Fruit fly (Drosophila melanogaster) whole organism, embryonic: ENCODE data around the gene Cad96Cb.

Experiments used
- Antp ChIP-seq: fragments of 200-800 bp; sonication (Bioruptor generic); optimal IDR thresholded peaks from 3 replicates; lab custom pipeline; 2016; ENCODE audit warnings: missing biosample characterization, missing genetic modification characterization
- BtbVII ChIP-seq: fragments of 200-800 bp; sonication (Bioruptor generic); optimal IDR thresholded peaks from 3 replicates; lab custom pipeline; 2017; ENCODE audit warnings: missing biosample characterization, mild to moderate bottlenecking, missing genetic modification characterization
- CG10147 ChIP-seq: fragments of 200-800 bp; sonication (Bioruptor generic); optimal IDR thresholded peaks from 2 replicates; lab custom pipeline; 2019; ENCODE audit warnings: missing biosample characterization, mild to moderate bottlenecking, missing genetic modification characterization, moderate library complexity
- CG10274 ChIP-seq: fragments of 200-800 bp; sonication (Bioruptor generic); optimal IDR thresholded peaks from 3 replicates; lab custom pipeline; 2017; ENCODE audit warnings: missing biosample characterization, mild to moderate bottlenecking, missing genetic modification characterization
- CG12391 ChIP-seq: fragments of 200-800 bp; sonication (Bioruptor generic); optimal IDR thresholded peaks from 3 replicates; lab custom pipeline; 2018; ENCODE audit warnings: missing biosample characterization, mild to moderate bottlenecking, missing genetic modification characterization, moderate library complexity
- CG12942 ChIP-seq: fragments of 200-800 bp; sonication (Bioruptor generic); optimal IDR thresholded peaks from 3 replicates; lab custom pipeline; 2016; ENCODE audit warnings: missing biosample characterization, missing genetic modification characterization
- CG13894 ChIP-seq: fragments of 200-800 bp; sonication (Bioruptor generic); optimal IDR thresholded peaks from 3 replicates; lab custom pipeline; 2018; ENCODE audit warnings: missing biosample characterization, mild to moderate bottlenecking, missing genetic modification characterization, moderate library complexity
- CG1603 ChIP-seq: fragments of 200-800 bp; sonication (Bioruptor generic); optimal IDR thresholded peaks from 2 replicates; lab custom pipeline; 2019; ENCODE audit warnings: missing biosample characterization, mild to moderate bottlenecking, missing genetic modification characterization, moderate library complexity
- CG17829 ChIP-seq: fragments of 200-800 bp; optimal IDR thresholded peaks from 2 replicates; lab custom pipeline; 2019; ENCODE audit warnings: missing biosample characterization, mild to moderate bottlenecking, missing genetic modification characterization, moderate library complexity
- CG2120 ChIP-seq: fragments of 200-800 bp; sonication (Bioruptor generic); optimal IDR thresholded peaks from 3 replicates; lab custom pipeline; 2016; ENCODE audit warnings: missing biosample characterization, missing genetic modification characterization
- CG2875 ChIP-seq: fragments of 200-800 bp; sonication (Bioruptor generic); optimal IDR thresholded peaks from 2 replicates; lab custom pipeline; 2017; ENCODE audit warnings: missing biosample characterization, mild to moderate bottlenecking, missing genetic modification characterization, missing genetic modification reagents
- CG31388 ChIP-seq: fragments of 200-800 bp; sonication (Bioruptor generic); optimal IDR thresholded peaks from 2 replicates; lab custom pipeline; 2016; ENCODE audit warnings: missing biosample characterization, missing genetic modification characterization
- CG32772 ChIP-seq: fragments of 200-800 bp; sonication (Bioruptor generic); IDR thresholded peaks from 2 replicates; pipeline ENCODE4 v1.3.6; 2022; ENCODE audit warnings: missing biosample characterization, missing genetic modification characterization
- CG33213 ChIP-seq: fragments of 200-800 bp; sonication (Bioruptor generic); optimal IDR thresholded peaks from 3 replicates; lab custom pipeline; 2016; ENCODE audit warnings: missing biosample characterization, missing genetic modification characterization
- CG4328 ChIP-seq: fragments of 200-800 bp; sonication (Bioruptor generic); optimal IDR thresholded peaks from 3 replicates; lab custom pipeline; 2017; ENCODE audit warnings: missing biosample characterization, missing genetic modification reagents, missing genetic modification characterization
- CG4404 ChIP-seq: fragments of 200-800 bp; sonication (Bioruptor generic); IDR thresholded peaks from 2 replicates; pipeline ENCODE4 v1.3.6; 2022; ENCODE audit warnings: missing biosample characterization, missing genetic modification characterization
- CG6175 ChIP-seq: fragments of 200-800 bp; sonication (Bioruptor generic); IDR thresholded peaks from 3 replicates; pipeline ENCODE4 v1.3.6; 2022; ENCODE audit warnings: missing biosample characterization, missing genetic modification characterization
- CG6272 ChIP-seq: fragments of 200-800 bp; sonication (Bioruptor generic); IDR thresholded peaks from 2 replicates; pipeline ENCODE4 v1.3.6; 2022; ENCODE audit warnings: missing biosample characterization, missing genetic modification characterization
- CG8388 ChIP-seq: fragments of 200-800 bp; sonication (Bioruptor generic); optimal IDR thresholded peaks from 2 replicates; lab custom pipeline; 2019; ENCODE audit warnings: missing biosample characterization, mild to moderate bottlenecking, missing genetic modification characterization, moderate library complexity
- CG9609 ChIP-seq: fragments of 200-800 bp; sonication (Bioruptor generic); optimal IDR thresholded peaks from 3 replicates; lab custom pipeline; 2016; ENCODE audit warnings: missing biosample characterization, missing genetic modification characterization
- CG9932 ChIP-seq: fragments of 200-800 bp; sonication (Bioruptor generic); IDR thresholded peaks from 2 replicates; pipeline ENCODE4 v1.3.6; 2022; ENCODE audit warnings: missing biosample characterization, missing genetic modification characterization
- CTCF ChIP-seq: fragments of 200-800 bp; sonication (Bioruptor generic); optimal IDR thresholded peaks from 2 replicates; lab custom pipeline; 2017; ENCODE audit warnings: missing biosample characterization, mild to moderate bottlenecking, missing genetic modification characterization, moderate library complexity
- CoRest ChIP-seq: fragments of 200-800 bp; sonication (Bioruptor generic); optimal IDR thresholded peaks from 3 replicates; lab custom pipeline; 2018; ENCODE audit warnings: missing biosample characterization, mild to moderate bottlenecking, missing genetic modification characterization, moderate library complexity
- Dref ChIP-seq: fragments of 200-800 bp; sonication (Bioruptor generic); IDR thresholded peaks from 2 replicates; pipeline ENCODE4 v1.3.6; 2022; ENCODE audit warnings: missing biosample characterization, missing genetic modification characterization
- E2f1 ChIP-seq: fragments of 200-800 bp; sonication (Bioruptor generic); IDR thresholded peaks from 2 replicates; pipeline ENCODE4 v1.3.6; 2022; ENCODE audit warnings: missing biosample characterization, missing genetic modification characterization
- Eip74EF ChIP-seq, 2 experiments: fragments of 200-800 bp in 1 of 2; fragments of >200 bp in 1 of 2; sonication (Bioruptor generic) in 1 of 2; optimal IDR thresholded peaks; 2 replicates each; lab custom pipeline; 2017 to 2019; ENCODE audit warnings: missing biosample characterization in 2 of 2, missing genetic modification characterization in 2 of 2, mild to moderate bottlenecking in 1 of 2, moderate library complexity in 1 of 2
- HLH54F ChIP-seq: fragments of 200-800 bp; sonication (Bioruptor generic); optimal IDR thresholded peaks from 3 replicates; lab custom pipeline; 2016; ENCODE audit warnings: missing biosample characterization, missing genetic modification characterization
- Hmr ChIP-seq: fragments of 200-800 bp; sonication (Bioruptor generic); optimal IDR thresholded peaks from 3 replicates; lab custom pipeline; 2017; ENCODE audit warnings: mild to moderate bottlenecking, missing biosample characterization, missing genetic modification reagents, missing genetic modification characterization
- Hr78 ChIP-seq, 2 experiments: fragments of 200-800 bp in 1 of 2; fragments of >200 bp in 1 of 2; sonication (Bioruptor generic) in 1 of 2; optimal IDR thresholded peaks; 2 replicates each; lab custom pipeline; 2017 to 2019; ENCODE audit warnings: missing biosample characterization in 2 of 2, missing genetic modification characterization in 2 of 2, mild to moderate bottlenecking in 1 of 2, moderate library complexity in 1 of 2
- Oaz ChIP-seq: fragments of 200-800 bp; sonication (Bioruptor generic); IDR thresholded peaks from 2 replicates; pipeline ENCODE4 v1.3.6; 2022; ENCODE audit warnings: missing biosample characterization, missing genetic modification characterization
- Ptx1 ChIP-seq: fragments of 200-800 bp; sonication (Bioruptor generic); IDR thresholded peaks from 2 replicates; pipeline ENCODE4 v1.3.6; 2022; ENCODE audit warnings: missing biosample characterization, missing genetic modification characterization
- Taf1 ChIP-seq: fragments of 200-800 bp; sonication (Bioruptor generic); IDR thresholded peaks from 2 replicates; pipeline ENCODE4 v1.3.6; 2022; ENCODE audit warnings: missing biosample characterization, missing genetic modification characterization
- Tbp ChIP-seq: fragments of >200 bp; optimal IDR thresholded peaks from 2 replicates; lab custom pipeline; 2018; ENCODE audit warnings: missing biosample characterization, missing genetic modification characterization
- cwo ChIP-seq: fragments of 200-800 bp; sonication (Bioruptor generic); optimal IDR thresholded peaks from 3 replicates; lab custom pipeline; 2017; ENCODE audit warnings: missing biosample characterization, missing genetic modification characterization, mild to moderate bottlenecking, moderate library complexity, missing genetic modification reagents
- emc ChIP-seq: fragments of 200-800 bp; sonication (Bioruptor generic); optimal IDR thresholded peaks from 2 replicates; lab custom pipeline; 2016; ENCODE audit warnings: missing biosample characterization, missing genetic modification characterization
- gce ChIP-seq: fragments of 200-800 bp; sonication (Bioruptor generic); IDR thresholded peaks from 3 replicates; pipeline ENCODE4 v1.3.6; 2022; ENCODE audit warnings: missing biosample characterization, missing genetic modification characterization
- gfzf ChIP-seq: fragments of 200-800 bp; sonication (Bioruptor generic); optimal IDR thresholded peaks from 2 replicates; lab custom pipeline; 2016; ENCODE audit warnings: missing biosample characterization, mild to moderate bottlenecking, missing genetic modification characterization, moderate library complexity
- grn ChIP-seq: fragments of 200-800 bp; sonication (Bioruptor generic); optimal IDR thresholded peaks from 3 replicates; lab custom pipeline; 2017; ENCODE audit warnings: missing biosample characterization, missing genetic modification characterization
- gt ChIP-seq: fragments of 200-800 bp; sonication (Bioruptor generic); IDR thresholded peaks from 2 replicates; pipeline ENCODE4 v1.3.6; 2022; ENCODE audit warnings: missing biosample characterization, missing genetic modification characterization
- inv ChIP-seq: fragments of 200-800 bp; sonication (Bioruptor generic); IDR thresholded peaks from 2 replicates; pipeline ENCODE4 v1.3.6; 2022; ENCODE audit warnings: missing biosample characterization, missing genetic modification characterization; ENCODE audit not compliant: partially characterized antibody
- kah ChIP-seq: fragments of 200-800 bp; sonication (Bioruptor generic); optimal IDR thresholded peaks from 2 replicates; lab custom pipeline; 2018; ENCODE audit warnings: missing biosample characterization, mild to moderate bottlenecking, missing genetic modification characterization
- pb ChIP-seq: fragments of 200-800 bp; sonication (Bioruptor generic); optimal IDR thresholded peaks from 3 replicates; lab custom pipeline; 2016; ENCODE audit warnings: missing biosample characterization, missing genetic modification characterization
- pho ChIP-seq: fragments of 200-800 bp; sonication (Bioruptor generic); optimal IDR thresholded peaks from 2 replicates; lab custom pipeline; 2016; ENCODE audit warnings: missing biosample characterization, missing genetic modification characterization
- rib ChIP-seq: fragments of 200-800 bp; sonication (Bioruptor generic); IDR thresholded peaks from 2 replicates; pipeline ENCODE4 v1.3.6; 2022; ENCODE audit warnings: missing biosample characterization, missing genetic modification characterization
- sd ChIP-seq: fragments of 200-800 bp; sonication (Bioruptor generic); optimal IDR thresholded peaks from 3 replicates; lab custom pipeline; 2018; ENCODE audit warnings: missing biosample characterization, mild to moderate bottlenecking, missing genetic modification characterization, moderate library complexity
- sima ChIP-seq: fragments of 200-800 bp; sonication (Bioruptor generic); optimal IDR thresholded peaks from 2 replicates; lab custom pipeline; 2016; ENCODE audit warnings: missing biosample characterization, missing genetic modification characterization
- slp2 ChIP-seq: fragments of 200-800 bp; sonication (Bioruptor generic); optimal IDR thresholded peaks from 2 replicates; lab custom pipeline; 2016; ENCODE audit warnings: missing biosample characterization, missing genetic modification characterization
- stc ChIP-seq: fragments of 200-800 bp; sonication (Bioruptor generic); IDR thresholded peaks from 2 replicates; pipeline ENCODE4 v1.3.6; 2022; ENCODE audit warnings: missing biosample characterization, missing genetic modification characterization
- sug ChIP-seq: fragments of 200-800 bp; optimal IDR thresholded peaks from 2 replicates; lab custom pipeline; 2019; ENCODE audit warnings: missing biosample characterization, mild to moderate bottlenecking, missing genetic modification characterization, moderate library complexity
- wdn ChIP-seq: fragments of 200-800 bp; sonication (Bioruptor generic); IDR thresholded peaks from 2 replicates; pipeline ENCODE4 v1.3.6; 2022; ENCODE audit warnings: missing biosample characterization, missing genetic modification characterization
- zfh2 ChIP-seq: fragments of 200-800 bp; sonication (Bioruptor generic); optimal IDR thresholded peaks from 2 replicates; lab custom pipeline; 2016; ENCODE audit warnings: missing biosample characterization, missing genetic modification characterization

Cad96Cb gene

dm6 chr3R:25265589-25266201 is 33.6 kb upstream of the Cad96Cb start, which contains the start of the genes GlnRS and RIOK2 (continued):
- TF ChIP-seq CG6272 (GFP tag; lab: Robert Waterston, UW), result no peak
- peak; percentile 27 for TF ChIP-seq zfh2 (GFP tag; lab: Kevin White, UChicago)
- TF ChIP-seq stc (GFP tag; lab: Robert Waterston, UW), result no peak
- peak; percentile 94 for TF ChIP-seq inv (GFP tag; lab: Robert Waterston, UW)
- no peak for TF ChIP-seq BtbVII (GFP tag; lab: Kevin White, UChicago)
- TF ChIP-seq sug, result peak; percentile 56
- TF ChIP-seq Taf1, result no peak
- no peak for TF ChIP-seq emc (GFP tag; lab: Kevin White, UChicago)
- TF ChIP-seq gt (GFP tag; lab: Robert Waterston, UW), result no peak
- no peak for TF ChIP-seq Antp
- TF ChIP-seq Oaz (GFP tag; lab: Robert Waterston, UW), result no peak
- no peak for TF ChIP-seq HLH54F (GFP tag; lab: Kevin White, UChicago)
- no peak for TF ChIP-seq CG31388 (GFP tag; lab: Kevin White, UChicago)
- no peak for TF ChIP-seq CG10147 (GFP tag; lab: Kevin White, UChicago)
- no peak for TF ChIP-seq CG32772 (GFP tag; lab: Robert Waterston, UW)
- TF ChIP-seq CG9609 (GFP tag; lab: Kevin White, UChicago), result peak; percentile 16
- TF ChIP-seq CG4404 (GFP tag; lab: Robert Waterston, UW), result no peak
- peak; percentile 94 for TF ChIP-seq CG1603 (tag; lab: Kevin White, UChicago)
- no peak for TF ChIP-seq pb (GFP tag; lab: Kevin White, UChicago)
- TF ChIP-seq CG17829, result peak; percentile 59
- peak in 1 of 2 experiments; percentile 59 for TF ChIP-seq Eip74EF (GFP tag; optimal IDR thresholded peaks at IDR 0.05; lab: Kevin White, UChicago)
- TF ChIP-seq CG13894 (tag; lab: Kevin White, UChicago), result no peak
- peak; percentile 66 for TF ChIP-seq sd (tag; lab: Kevin White, UChicago)
- TF ChIP-seq kah, result peak; percentile 44
- peak; percentile 12 for TF ChIP-seq Tbp (GFP tag; lab: Kevin White, UChicago)
- peak; percentile 5 for TF ChIP-seq pho (GFP tag; lab: Kevin White, UChicago)
- TF ChIP-seq grn (GFP tag; lab: Kevin White, UChicago), result peak; percentile 7
- TF ChIP-seq Ptx1 (GFP tag; lab: Robert Waterston, UW), result no peak
- peak; percentile 31 for TF ChIP-seq CG12391 (tag; lab: Kevin White, UChicago)
- TF ChIP-seq CG8388, result no peak
- peak in 1 of 2 experiments; percentile 41 for TF ChIP-seq Hr78 (GFP tag; optimal IDR thresholded peaks at IDR 0.05; lab: Kevin White, UChicago)
- TF ChIP-seq gce (GFP tag; lab: Robert Waterston, UW), result no peak
- TF ChIP-seq cwo (GFP tag; lab: Kevin White, UChicago), result peak; percentile 96
- no peak for TF ChIP-seq Hmr (GFP tag; lab: Kevin White, UChicago)
- TF ChIP-seq rib (GFP tag; lab: Robert Waterston, UW), result no peak
- peak; percentile 2 for TF ChIP-seq CG2120
- peak; percentile 88 for TF ChIP-seq Dref
- peak; percentile 91 for TF ChIP-seq gfzf (GFP tag; lab: Kevin White, UChicago)
- TF ChIP-seq CTCF (GFP tag; lab: Kevin White, UChicago), result peak; percentile 10
- TF ChIP-seq CG9932 (GFP tag; lab: Robert Waterston, UW), result peak; percentile 49; the same call in 1 of the 2 replicates
- TF ChIP-seq CoRest (tag; lab: Kevin White, UChicago), result no peak
- TF ChIP-seq CG33213, result peak; percentile 54
- TF ChIP-seq E2f1 (GFP tag; lab: Robert Waterston, UW), result no peak
- no peak for TF ChIP-seq CG6175 (GFP tag; lab: Robert Waterston, UW)
- no peak for TF ChIP-seq CG12942
- no peak for TF ChIP-seq CG10274 (GFP tag; lab: Kevin White, UChicago)
- TF ChIP-seq slp2, result no peak
- TF ChIP-seq sima (GFP tag; lab: Kevin White, UChicago), result no peak
- TF ChIP-seq wdn, result no peak
- TF ChIP-seq CG4328, result no peak
- no peak for TF ChIP-seq CG2875 (GFP tag; lab: Kevin White, UChicago)
